Worm (Caenorhabditis elegans) whole organism, L2 larva: ENCODE data around the gene klp-6.

ENCODE experiments used
- C34F6.9 ChIP-seq: fragments of 150-350 bp; optimal IDR thresholded peaks from 2 replicates; lab custom pipeline; 2014; ENCODE audit warnings: missing biosample characterization, missing genetic modification characterization
- F13H6.1 ChIP-seq: sonication (generic microtip); optimal IDR thresholded peaks from 2 replicates; lab custom pipeline; 2016; ENCODE audit warnings: missing genetic modification characterization, missing compliant biosample characterization
- R02D3.7 ChIP-seq: fragments of 150-350 bp; optimal IDR thresholded peaks from 2 replicates; lab custom pipeline; 2014; ENCODE audit warnings: missing biosample characterization, missing genetic modification characterization
- Y55F3AM.14 ChIP-seq: fragments of 200-800 bp; sonication (Bioruptor generic); optimal IDR thresholded peaks from 2 replicates; lab custom pipeline; 2018; ENCODE audit warnings: mild to moderate bottlenecking, missing genetic modification characterization, missing compliant biosample characterization
- ZK546.5 ChIP-seq: sonication (generic microtip); optimal IDR thresholded peaks from 2 replicates; lab custom pipeline; 2017; ENCODE audit warnings: missing biosample characterization, missing genetic modification characterization
- alr-1 ChIP-seq: fragments of 150-350 bp; optimal IDR thresholded peaks from 2 replicates; lab custom pipeline; 2014; ENCODE audit warnings: missing biosample characterization, missing genetic modification characterization
- ama-1 ChIP-seq: fragments of 150-350 bp; optimal IDR thresholded peaks from 2 replicates; lab custom pipeline; 2018; ENCODE audit warnings: inconsistent platforms
- blmp-1 ChIP-seq: sonication (generic microtip); optimal IDR thresholded peaks from 2 replicates; lab custom pipeline; 2017; ENCODE audit warnings: missing genetic modification characterization, mild to moderate bottlenecking, missing compliant biosample characterization, antibody characterized with exemption, moderate library complexity; ENCODE audit not compliant: insufficient read depth
- ceh-16 ChIP-seq: fragments of 150-350 bp; optimal IDR thresholded peaks from 2 replicates; lab custom pipeline; 2014; ENCODE audit warnings: missing biosample characterization, missing genetic modification characterization
- ceh-82 ChIP-seq: fragments of 150-350 bp; optimal IDR thresholded peaks from 2 replicates; lab custom pipeline; 2014; ENCODE audit warnings: missing biosample characterization, missing genetic modification characterization
- dmd-4 ChIP-seq: sonication (generic microtip); optimal IDR thresholded peaks from 2 replicates; lab custom pipeline; 2017; ENCODE audit warnings: missing biosample characterization, missing genetic modification characterization
- egl-27 ChIP-seq: sonication (generic microtip); optimal IDR thresholded peaks from 3 replicates; lab custom pipeline; 2017; ENCODE audit warnings: missing biosample characterization, missing genetic modification reagents, missing genetic modification characterization
- elt-1 ChIP-seq: fragments of 150-350 bp; optimal IDR thresholded peaks from 2 replicates; lab custom pipeline; 2014; ENCODE audit warnings: missing biosample characterization, missing genetic modification characterization
- elt-3 ChIP-seq: sonication (generic microtip); optimal IDR thresholded peaks from 2 replicates; lab custom pipeline; 2017; ENCODE audit warnings: missing biosample characterization, missing genetic modification characterization
- fos-1 ChIP-seq: fragments of 150-350 bp; optimal IDR thresholded peaks from 2 replicates; lab custom pipeline; 2014; ENCODE audit warnings: missing biosample characterization, missing genetic modification characterization
- gmeb-1 ChIP-seq: fragments of 150-350 bp; optimal IDR thresholded peaks from 2 replicates; lab custom pipeline; 2014; ENCODE audit warnings: missing biosample characterization, missing genetic modification characterization
- lin-11 ChIP-seq: fragments of 150-350 bp; sonication (generic microtip); optimal IDR thresholded peaks from 2 replicates; lab custom pipeline; 2014; ENCODE audit warnings: missing biosample characterization, missing genetic modification characterization, inconsistent platforms, mixed read lengths
- lin-13 ChIP-seq: fragments of 150-350 bp; optimal IDR thresholded peaks from 2 replicates; lab custom pipeline; 2014; ENCODE audit warnings: missing biosample characterization, missing genetic modification reagents, missing genetic modification characterization
- lin-39 ChIP-seq: fragments of 150-350 bp; optimal IDR thresholded peaks from 2 replicates; lab custom pipeline; 2014; ENCODE audit warnings: missing biosample characterization, missing genetic modification reagents, missing genetic modification characterization
- lsy-2 ChIP-seq, 2 experiments: fragments of 150-350 bp in 1 of 2; sonication (generic microtip) in 1 of 2; optimal IDR thresholded peaks; 2 replicates each; lab custom pipeline; 2014 to 2017; ENCODE audit warnings: missing biosample characterization in 2 of 2, missing genetic modification characterization in 2 of 2
- mab-5 ChIP-seq: fragments of 150-350 bp; optimal IDR thresholded peaks from 2 replicates; lab custom pipeline; 2014; ENCODE audit warnings: missing biosample characterization, missing genetic modification characterization
- mbf-1 ChIP-seq: sonication (generic microtip); optimal IDR thresholded peaks from 2 replicates; lab custom pipeline; 2017; ENCODE audit warnings: missing biosample characterization, missing genetic modification characterization
- mdl-1 ChIP-seq, 2 experiments: fragments of 150-350 bp in 1 of 2; sonication (generic microtip) in 1 of 2; optimal IDR thresholded peaks; 2 replicates each; lab custom pipeline; 2017; ENCODE audit warnings: missing biosample characterization in 2 of 2, missing genetic modification characterization in 2 of 2
- nhr-10 ChIP-seq: sonication (generic microtip); optimal IDR thresholded peaks from 2 replicates; lab custom pipeline; 2017; ENCODE audit warnings: missing biosample characterization, missing genetic modification characterization
- nhr-11 ChIP-seq: fragments of 150-350 bp; optimal IDR thresholded peaks from 2 replicates; lab custom pipeline; 2014; ENCODE audit warnings: missing biosample characterization, missing genetic modification characterization
- nhr-12 ChIP-seq: fragments of 150-350 bp; optimal IDR thresholded peaks from 2 replicates; lab custom pipeline; 2014; ENCODE audit warnings: missing biosample characterization, missing genetic modification characterization
- nhr-129 ChIP-seq: fragments of 150-350 bp; optimal IDR thresholded peaks from 2 replicates; lab custom pipeline; 2014; ENCODE audit warnings: missing biosample characterization, missing genetic modification characterization
- nhr-21 ChIP-seq: fragments of 150-350 bp; optimal IDR thresholded peaks from 2 replicates; lab custom pipeline; 2014; ENCODE audit warnings: missing biosample characterization, missing genetic modification characterization
- nhr-23 ChIP-seq: fragments of 150-350 bp; optimal IDR thresholded peaks from 2 replicates; lab custom pipeline; 2014; ENCODE audit warnings: missing biosample characterization, missing genetic modification reagents, missing genetic modification characterization
- nhr-237 ChIP-seq: fragments of 150-350 bp; optimal IDR thresholded peaks from 2 replicates; lab custom pipeline; 2014; ENCODE audit warnings: missing biosample characterization, missing genetic modification characterization
- nhr-25 ChIP-seq: fragments of 150-350 bp; sonication (generic microtip); optimal IDR thresholded peaks from 3 replicates; lab custom pipeline; 2014; ENCODE audit warnings: missing biosample characterization, missing genetic modification characterization
- nhr-6 ChIP-seq: fragments of 150-350 bp; optimal IDR thresholded peaks from 2 replicates; lab custom pipeline; 2014; ENCODE audit warnings: missing biosample characterization, missing genetic modification characterization
- nhr-77 ChIP-seq: fragments of 150-350 bp; optimal IDR thresholded peaks from 2 replicates; lab custom pipeline; 2014; ENCODE audit warnings: missing biosample characterization, missing genetic modification characterization
- peb-1 ChIP-seq: fragments of 150-350 bp; optimal IDR thresholded peaks from 2 replicates; lab custom pipeline; 2014; ENCODE audit warnings: missing biosample characterization, missing genetic modification characterization
- sem-4 ChIP-seq: fragments of 150-350 bp; optimal IDR thresholded peaks from 2 replicates; lab custom pipeline; 2014; ENCODE audit warnings: missing biosample characterization, missing genetic modification reagents, missing genetic modification characterization
- skn-1 ChIP-seq: sonication (generic microtip); optimal IDR thresholded peaks from 2 replicates; lab custom pipeline; 2017; ENCODE audit warnings: missing biosample characterization, missing genetic modification characterization
- sma-3 ChIP-seq: sonication (generic microtip); optimal IDR thresholded peaks from 2 replicates; lab custom pipeline; 2016; ENCODE audit warnings: missing genetic modification reagents, missing genetic modification characterization, missing compliant biosample characterization
- sma-9 ChIP-seq, 2 experiments: fragments of 150-350 bp in 1 of 2; sonication (generic microtip) in 1 of 2; optimal IDR thresholded peaks; 2 replicates each; lab custom pipeline; 2014 to 2016; ENCODE audit warnings: missing genetic modification characterization in 2 of 2, mild to moderate bottlenecking in 1 of 2, missing biosample characterization in 1 of 2, missing compliant biosample characterization in 1 of 2, missing genetic modification reagents in 1 of 2, moderate library complexity in 1 of 2
- snpc-4 ChIP-seq: fragments of 150-350 bp; optimal IDR thresholded peaks from 2 replicates; lab custom pipeline; 2014; ENCODE audit warnings: missing biosample characterization, missing genetic modification characterization
- unc-39 ChIP-seq: fragments of 150-350 bp; optimal IDR thresholded peaks from 2 replicates; lab custom pipeline; 2014; ENCODE audit warnings: missing biosample characterization, missing genetic modification characterization
- unc-55 ChIP-seq: fragments of 150-350 bp; sonication (generic microtip); optimal IDR thresholded peaks from 3 replicates; lab custom pipeline; 2014; ENCODE audit warnings: missing biosample characterization, missing genetic modification reagents, missing genetic modification characterization
- unc-62 ChIP-seq: fragments of 150-350 bp; optimal IDR thresholded peaks from 2 replicates; lab custom pipeline; 2014; ENCODE audit warnings: missing biosample characterization, missing genetic modification reagents, missing genetic modification characterization
- ztf-1 ChIP-seq: fragments of 200-800 bp; sonication (Bioruptor generic); conservative IDR thresholded peaks from 2 replicates; pipeline ENCODE4 v1.3.6; 2022; ENCODE audit warnings: missing genetic modification characterization, missing compliant biosample characterization
- ztf-11 ChIP-seq: sonication (generic microtip); optimal IDR thresholded peaks from 2 replicates; lab custom pipeline; 2017; ENCODE audit warnings: missing biosample characterization, missing genetic modification characterization
- ztf-4 ChIP-seq: fragments of 150-350 bp; optimal IDR thresholded peaks from 2 replicates; lab custom pipeline; 2014; ENCODE audit warnings: missing biosample characterization, missing genetic modification characterization

Gene klp-6

DNA sequence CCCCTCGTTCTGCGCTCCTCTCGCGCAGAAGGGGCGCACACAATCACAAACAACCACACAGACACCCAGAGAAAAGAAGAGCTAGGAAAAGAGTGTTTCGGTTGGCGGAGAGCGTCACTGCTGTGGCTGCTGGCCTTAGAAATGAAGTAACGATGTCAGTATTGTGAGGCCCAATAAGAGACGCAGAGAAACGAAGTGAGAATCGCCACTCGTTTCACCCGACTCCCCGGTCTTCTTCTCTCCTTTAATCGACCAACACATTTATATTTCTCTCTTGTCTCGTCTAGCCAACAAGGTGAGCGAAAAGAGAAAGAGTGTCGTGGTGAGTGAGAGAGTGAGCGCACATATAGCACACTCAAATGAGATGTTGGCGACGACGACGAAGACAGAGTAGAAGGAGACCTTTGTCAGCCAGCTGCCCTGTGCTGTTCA is 16.8 kb upstream of the klp-6 start (continued):
- TF ChIP-seq nhr-129 (tag; lab: Kevin White, UChicago), result peak; percentile 98
- peak; percentile 94 for TF ChIP-seq F13H6.1
- TF ChIP-seq ztf-1 (GFP tag; lab: Robert Waterston, UW), result no peak
- no peak for TF ChIP-seq elt-1
- TF ChIP-seq dmd-4, result no peak
- TF ChIP-seq ceh-82 (tag; lab: Kevin White, UChicago), result peak; percentile 70
- peak; percentile 45 for TF ChIP-seq snpc-4 (tag; lab: Kevin White, UChicago)

DNA sequence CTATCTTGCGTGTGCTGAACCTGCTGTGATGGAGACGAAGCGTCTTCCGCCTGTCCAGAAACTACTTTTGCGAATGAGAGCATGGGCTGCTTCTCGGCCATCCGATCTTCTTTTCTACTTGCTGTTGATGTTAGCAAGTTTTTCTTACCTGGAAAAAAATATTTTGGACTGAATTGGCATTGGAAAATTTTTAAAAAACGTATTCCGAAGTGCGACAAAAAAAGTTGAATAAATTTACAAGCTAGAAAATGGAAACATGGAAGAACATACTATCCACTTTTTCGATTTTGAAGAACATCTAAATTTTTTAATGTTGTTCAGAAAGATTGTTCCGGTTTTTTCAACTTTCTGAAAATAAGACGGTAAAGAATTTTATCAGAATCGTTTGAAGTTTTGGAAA is 13.2 kb upstream of the klp-6 start, which contains the start of gene larp-1:
Gene larp-1 (minus strand): TSS at position 101 of the 400 bp plus-strand sequence.
- no peak for TF ChIP-seq sma-3 (GFP tag; lab: Kevin White, UChicago)
- TF ChIP-seq R02D3.7, result no peak
- no peak for TF ChIP-seq skn-1 (tag; lab: Kevin White, UChicago)
- no peak for TF ChIP-seq mdl-1 (tag; optimal IDR thresholded peaks at IDR 0.05; lab: Kevin White, UChicago)
- no peak for TF ChIP-seq lsy-2 (tag; optimal IDR thresholded peaks at IDR 0.05; lab: Kevin White, UChicago)
- no peak for TF ChIP-seq ztf-1 (GFP tag; lab: Robert Waterston, UW)
- TF ChIP-seq ceh-16, result no peak
- no peak for TF ChIP-seq F13H6.1
- TF ChIP-seq ama-1 (lab: Kevin White, UChicago), result no peak
- no peak for TF ChIP-seq unc-39
- no peak for TF ChIP-seq nhr-10 (tag; lab: Kevin White, UChicago)
- TF ChIP-seq snpc-4 (tag; lab: Kevin White, UChicago), result no peak
- TF ChIP-seq nhr-237 (tag; lab: Kevin White, UChicago), result no peak
- TF ChIP-seq sem-4 (tag; lab: Kevin White, UChicago), result no peak
- no peak for TF ChIP-seq nhr-129 (tag; lab: Kevin White, UChicago)
- no peak for TF ChIP-seq alr-1 (tag; lab: Kevin White, UChicago)
- no peak for TF ChIP-seq nhr-11
- TF ChIP-seq nhr-25 (tag; lab: Kevin White, UChicago), result no peak

DNA sequence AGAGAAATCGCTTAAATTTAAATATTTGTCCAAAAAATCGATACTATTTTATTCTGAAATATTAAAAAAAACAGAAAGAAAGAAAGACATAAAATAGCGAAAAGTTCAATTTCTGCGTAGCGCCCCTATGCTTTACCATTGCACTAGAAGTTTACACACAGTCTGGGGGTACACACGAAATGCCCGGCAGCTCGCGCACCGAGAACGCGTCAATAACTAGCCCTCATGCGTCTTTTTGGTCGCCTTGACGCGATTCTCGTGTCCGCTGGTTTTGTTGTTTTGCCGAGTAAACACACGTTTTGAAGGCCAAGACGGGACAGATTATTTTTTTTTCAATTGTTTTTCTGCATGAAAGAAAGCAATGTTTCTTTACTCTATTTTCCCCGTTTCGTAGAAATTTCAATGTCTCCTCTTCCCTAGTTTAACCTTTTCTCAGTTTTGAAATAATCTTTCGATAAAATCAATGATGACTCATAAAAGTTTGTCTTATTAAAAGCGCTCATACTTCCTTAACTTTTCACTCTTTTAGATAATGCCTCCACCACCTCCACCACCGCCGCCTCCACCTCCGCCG is 12.5 kb upstream of the klp-6 start, which contains the start of gene wip-1:
Gene wip-1 (plus strand): TSS at position 524 of the 574 bp plus-strand sequence.
- TF ChIP-seq nhr-11 (peak; percentile 77), mab-5 (peak; percentile 96), nhr-10 (tag; lab: Kevin White, UChicago) (peak; percentile 82), sma-3 (GFP tag; lab: Kevin White, UChicago) (peak; percentile 99), nhr-129 (tag; lab: Kevin White, UChicago) (peak; percentile 98), nhr-6 (tag; lab: Kevin White, UChicago) (peak; percentile 94), ztf-1 (GFP tag; lab: Robert Waterston, UW) (no peak), ztf-4 (tag; lab: Kevin White, UChicago) (peak; percentile 96), nhr-21 (peak; percentile 96), lsy-2 (tag; optimal IDR thresholded peaks at IDR 0.05; lab: Kevin White, UChicago) (peak; percentile 92 to 97), nhr-77 (tag; lab: Kevin White, UChicago) (peak; percentile 75), fos-1 (tag; lab: Kevin White, UChicago) (peak; percentile 99), lin-13 (GFP tag; lab: Kevin White, UChicago) (peak; percentile 95), unc-39 (no peak), ceh-82 (tag; lab: Kevin White, UChicago) (peak; percentile 75), skn-1 (tag; lab: Kevin White, UChicago) (no peak), peb-1 (no peak), egl-27 (tag; lab: Kevin White, UChicago) (peak; percentile 71), gmeb-1 (tag; lab: Kevin White, UChicago) (peak; percentile 96), mdl-1 (tag; optimal IDR thresholded peaks at IDR 0.05; lab: Kevin White, UChicago) (peak; percentile 14 to 81), ZK546.5 (tag; lab: Kevin White, UChicago) (peak; percentile 61), snpc-4 (tag; lab: Kevin White, UChicago) (peak; percentile 88), elt-1 (no peak), dmd-4 (peak; percentile 40), nhr-25 (tag; lab: Kevin White, UChicago) (peak; percentile 99), ama-1 (lab: Kevin White, UChicago) (peak; percentile 66), F13H6.1 (peak; percentile 99), mbf-1 (tag; lab: Kevin White, UChicago) (peak; percentile 52), sma-9 (GFP tag; optimal IDR thresholded peaks at IDR 0.05; lab: Kevin White, UChicago) (peak; percentile 96), sma-9 (tag; optimal IDR thresholded peaks at IDR 0.05; lab: Kevin White, UChicago) (no peak), unc-55 (GFP tag; lab: Kevin White, UChicago) (peak; percentile 99), R02D3.7 (peak; percentile 44), unc-62 (GFP tag; lab: Kevin White, UChicago) (peak; percentile 61), lin-11 (tag; lab: Kevin White, UChicago) (peak; percentile 99), ceh-16 (peak; percentile 63), nhr-12 (tag; lab: Kevin White, UChicago) (peak; percentile 73), sem-4 (tag; lab: Kevin White, UChicago) (peak; percentile 98), lin-39 (peak; percentile 75), blmp-1 (tag; lab: Kevin White, UChicago) (peak; percentile 84), nhr-23 (no peak), Y55F3AM.14 (GFP tag; lab: Kevin White, UChicago) (peak; percentile 95), C34F6.9 (peak; percentile 99), ztf-11 (tag; lab: Kevin White, UChicago) (no peak), elt-3 (tag; lab: Kevin White, UChicago) (no peak), alr-1 (tag; lab: Kevin White, UChicago) (no peak)
